Fruit fly (Drosophila melanogaster) Kc167 (cell line): Measurements from ENCODE around the gene CG9117.

Experiments used
- h ChIP-seq: fragments of >200 bp; optimal IDR thresholded peaks from 3 replicates; lab custom pipeline; 2018; ENCODE audit warnings: missing external identifiers
- insv ChIP-seq: fragments of >200 bp; optimal IDR thresholded peaks from 3 replicates; lab custom pipeline; 2018; ENCODE audit warnings: missing external identifiers
- ttk ChIP-seq: sonication (Bioruptor generic); optimal IDR thresholded peaks from 2 replicates; lab custom pipeline; 2017; ENCODE audit warnings: missing external identifiers

dm6 chr2L:6053874-6054469 is 16.3 kb upstream of the CG9117 start, which contains the start of gene CG13995:
- no peak for TF ChIP-seq ttk
- no peak for TF ChIP-seq insv (lab: Kevin White, UChicago)
- no peak for TF ChIP-seq h
